Fruit fly (Drosophila melanogaster) S2 (cell line): ENCODE measurements around the gene Pif1A.

Source experiments
- CG8478 ChIP-seq: fragments of >200 bp; optimal IDR thresholded peaks from 2 replicates; lab custom pipeline; 2018
- CTCF ChIP-seq, 2 experiments: fragments of >200 bp; optimal IDR thresholded peaks; 2 replicates each; lab custom pipeline; 2018

Gene Pif1A

dm6 chr3R:8769094-8769493 is 31.9 kb downstream of the Pif1A start, which contains the start of gene CG8236:
TSS of gene CG8236 (plus strand) at chr3R:8769394.
- TF ChIP-seq CTCF (optimal IDR thresholded peaks at IDR 0.05; lab: Kevin White, UChicago) (no peak), CG8478 (no peak)

DNA sequence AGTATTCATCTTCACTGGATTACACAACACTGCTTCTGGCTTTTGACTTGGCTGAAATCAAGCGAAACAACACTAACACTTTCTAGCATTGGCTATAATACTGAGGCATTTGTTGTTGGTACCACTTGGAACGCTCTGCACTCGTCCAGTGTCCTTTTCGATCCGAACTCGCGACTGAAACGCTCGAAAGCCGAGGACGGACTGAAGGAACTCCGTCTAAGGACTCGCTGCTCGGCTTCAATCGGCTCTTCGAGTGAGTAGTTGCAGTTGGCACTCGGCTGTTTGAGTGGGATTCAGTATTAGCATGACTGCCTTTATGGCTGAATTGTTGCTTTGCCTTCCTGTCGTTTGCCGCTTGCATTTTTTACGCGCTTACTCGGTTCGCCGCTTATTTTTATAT is 33.0 kb downstream of the Pif1A start, which contains the start of the genes CG34135 and CG11768:
Gene CG34135 (minus strand): TSS at position 194 of the 400 bp plus-strand sequence.
Gene CG11768 (minus strand): TSS at position 203 of the 400 bp plus-strand sequence.
- TF ChIP-seq CG8478 = no peak
- no peak for TF ChIP-seq CTCF (optimal IDR thresholded peaks at IDR 0.05; lab: Kevin White, UChicago)

DNA sequence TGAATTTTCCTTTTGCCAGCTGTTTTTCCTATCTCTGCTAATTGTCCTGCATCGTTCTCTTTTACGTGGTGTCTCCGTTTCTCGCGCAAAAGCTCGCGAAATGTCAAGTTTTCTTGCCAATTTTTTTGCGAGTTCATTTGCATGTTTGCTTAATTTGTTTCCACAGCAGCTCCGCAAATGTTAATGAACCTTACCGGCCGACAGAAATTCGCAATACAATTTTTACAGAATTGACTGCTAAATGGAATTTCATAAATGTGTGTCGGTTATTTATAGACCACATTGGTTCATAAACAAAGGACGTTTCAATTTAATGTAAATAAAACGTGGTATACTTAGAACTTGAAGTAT is 52.2 kb downstream of the Pif1A start:
- no peak for TF ChIP-seq CTCF (optimal IDR thresholded peaks at IDR 0.05; lab: Kevin White, UChicago)

DNA sequence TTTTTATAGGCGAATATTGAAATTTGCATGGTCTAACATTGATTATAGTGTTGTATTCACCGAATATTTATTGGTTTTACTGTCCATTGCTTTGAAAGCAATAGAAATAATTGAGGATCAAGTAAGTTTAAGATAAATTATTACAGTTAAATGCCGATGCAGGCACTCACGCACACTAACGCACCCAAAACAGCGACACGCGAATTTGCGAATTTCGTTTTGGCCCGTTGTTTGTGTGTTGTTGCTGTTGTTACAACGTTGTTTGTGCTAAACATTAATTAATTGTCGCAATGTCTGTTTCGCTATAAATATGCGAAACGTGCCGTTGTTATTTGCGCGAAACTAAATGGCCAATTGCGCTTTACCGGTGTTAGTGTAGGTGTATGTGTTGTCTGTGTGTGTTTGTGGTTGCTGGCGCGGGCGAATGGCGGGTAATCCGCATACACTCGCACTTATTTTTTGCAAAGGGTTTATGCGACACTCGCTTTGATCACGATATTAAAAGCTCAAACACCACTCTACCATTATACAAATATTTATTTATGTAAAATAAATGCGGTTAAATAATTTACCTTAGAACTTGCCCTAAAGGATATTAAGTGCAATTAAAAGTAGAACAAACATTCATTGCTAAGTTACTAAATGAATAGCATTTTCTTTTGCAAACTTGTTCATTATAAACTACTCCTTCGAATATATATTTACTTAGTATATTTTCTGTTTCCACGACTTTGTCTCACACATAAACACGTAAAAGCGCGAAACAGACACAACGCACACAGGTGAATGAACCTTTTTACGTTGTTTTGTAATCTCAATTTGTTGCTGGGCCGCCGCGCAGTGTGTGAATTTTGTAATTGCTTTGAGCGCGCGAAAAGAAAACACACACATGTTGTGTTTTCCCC is 52.9 kb downstream of the Pif1A start:
- TF ChIP-seq CTCF (optimal IDR thresholded peaks at IDR 0.05; lab: Kevin White, UChicago) (no peak), CG8478 (no peak)

DNA sequence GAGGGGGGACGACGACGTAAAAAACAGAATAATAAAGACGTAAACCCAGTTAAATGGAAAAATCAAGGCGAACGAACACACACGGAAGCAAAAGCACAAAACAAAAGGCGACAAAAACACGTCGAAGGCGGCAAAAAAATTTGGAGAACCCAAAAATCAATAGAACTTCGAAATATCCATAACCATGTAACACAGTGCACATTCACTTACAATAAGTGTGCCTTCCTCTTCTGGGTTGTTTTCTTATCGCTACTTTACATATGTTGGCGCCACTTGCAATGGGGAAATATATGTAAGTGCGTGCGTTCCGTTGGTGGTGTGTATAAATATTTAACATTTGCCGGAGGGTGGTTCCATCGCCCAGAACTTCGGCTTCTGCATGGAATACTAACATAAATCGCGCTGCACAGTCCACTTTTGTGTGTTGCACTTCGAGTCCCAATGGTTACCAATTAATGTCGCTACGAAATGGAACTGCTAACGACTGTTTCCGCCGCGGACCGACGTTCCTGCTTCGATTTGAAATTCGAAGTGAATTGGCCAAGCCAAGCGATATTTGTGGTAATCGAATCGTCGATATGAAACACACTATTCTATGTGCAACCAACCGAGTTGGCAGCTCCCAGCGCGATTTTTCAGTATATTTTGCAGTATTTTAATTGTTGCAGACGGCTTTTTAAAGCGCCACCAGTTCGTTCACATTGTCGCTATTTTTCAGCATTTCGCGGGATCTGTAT is 53.7 kb downstream of the Pif1A start, which contains the start of the genes CG9801 and Nasp:
Gene CG9801 (minus strand): TSS at position 542 of the 737 bp plus-strand sequence.
Gene Nasp (plus strand): TSS at position 665 of the 737 bp plus-strand sequence.
- TF ChIP-seq CG8478 (no peak), CTCF (optimal IDR thresholded peaks at IDR 0.05; lab: Kevin White, UChicago) (peak; percentile 45 to 51)

DNA sequence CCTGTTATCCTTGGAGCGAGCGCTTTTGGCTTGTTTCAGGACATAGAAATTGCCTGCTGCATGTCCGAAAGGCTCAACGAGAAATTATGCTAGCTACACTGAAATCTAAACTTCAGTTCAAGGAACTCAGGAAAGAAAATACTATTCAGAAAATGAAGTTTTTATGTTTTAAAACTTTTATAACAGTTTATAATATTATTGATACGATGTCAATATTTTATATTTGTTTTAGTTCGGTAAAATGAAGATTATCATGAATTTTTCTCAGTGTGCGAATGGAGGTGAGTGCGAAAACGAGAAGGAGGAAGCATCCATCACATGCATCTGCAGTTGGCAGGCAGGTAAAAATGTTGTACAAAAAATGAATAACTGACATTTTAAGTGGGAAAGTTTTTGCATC is 54.6 kb downstream of the Pif1A start:
- TF ChIP-seq CG8478 (no peak), CTCF (optimal IDR thresholded peaks at IDR 0.05; lab: Kevin White, UChicago) (no peak)

- no peak for TF ChIP-seq CG8478
- TF ChIP-seq CTCF (optimal IDR thresholded peaks at IDR 0.05; lab: Kevin White, UChicago) = no peak
Observed at dm6 chr3R:8744198-8744597, 56.8 kb downstream of the Pif1A start.

- TF ChIP-seq CTCF (optimal IDR thresholded peaks at IDR 0.05; lab: Kevin White, UChicago) (no peak), CG8478 (no peak)
Observed at dm6 chr3R:8742661-8743060, 58.3 kb downstream of the Pif1A start.

- no peak for TF ChIP-seq CG8478
- no peak for TF ChIP-seq CTCF (optimal IDR thresholded peaks at IDR 0.05; lab: Kevin White, UChicago)
Observed at dm6 chr3R:8741941-8742340, 59.0 kb downstream of the Pif1A start.

dm6 chr3R:8741248-8741647 is 59.7 kb downstream of the Pif1A start:
- TF ChIP-seq CG8478 (no peak), CTCF (optimal IDR thresholded peaks at IDR 0.05; lab: Kevin White, UChicago) (no peak)

dm6 chr3R:8740118-8740517 is 60.9 kb downstream of the Pif1A start:
- TF ChIP-seq CTCF (optimal IDR thresholded peaks at IDR 0.05; lab: Kevin White, UChicago) = no peak
- no peak for TF ChIP-seq CG8478

DNA sequence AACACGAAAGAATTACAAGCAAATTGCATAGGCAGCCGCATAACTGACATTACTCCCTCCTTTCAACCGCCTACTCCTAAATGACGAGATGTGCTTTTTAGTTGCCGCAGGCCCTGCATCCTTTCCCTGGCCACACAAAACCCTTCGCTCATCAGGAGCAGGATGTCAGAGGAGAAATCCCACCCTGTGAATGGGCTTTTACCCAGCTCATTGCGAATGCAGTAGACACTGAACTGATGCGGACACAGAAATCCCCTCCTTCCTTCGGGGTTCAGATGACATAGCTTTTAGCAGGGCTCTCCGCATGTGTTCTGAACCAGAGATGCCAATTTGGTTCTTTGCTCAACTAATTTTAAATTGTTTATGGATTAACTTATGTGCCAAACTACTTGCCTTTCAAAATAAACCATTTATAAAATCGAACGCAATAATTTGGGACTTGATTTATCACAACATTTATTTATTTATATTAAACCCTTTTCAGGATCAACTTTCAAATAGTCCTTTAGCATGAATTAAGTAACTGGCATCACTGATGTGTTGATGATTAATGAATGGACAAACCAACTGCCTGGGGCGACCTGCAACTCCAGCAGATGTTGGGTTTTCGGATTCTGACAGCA is 61.7 kb downstream of the Pif1A start:
- no peak for TF ChIP-seq CTCF (optimal IDR thresholded peaks at IDR 0.05; lab: Kevin White, UChicago)
- no peak for TF ChIP-seq CG8478

DNA sequence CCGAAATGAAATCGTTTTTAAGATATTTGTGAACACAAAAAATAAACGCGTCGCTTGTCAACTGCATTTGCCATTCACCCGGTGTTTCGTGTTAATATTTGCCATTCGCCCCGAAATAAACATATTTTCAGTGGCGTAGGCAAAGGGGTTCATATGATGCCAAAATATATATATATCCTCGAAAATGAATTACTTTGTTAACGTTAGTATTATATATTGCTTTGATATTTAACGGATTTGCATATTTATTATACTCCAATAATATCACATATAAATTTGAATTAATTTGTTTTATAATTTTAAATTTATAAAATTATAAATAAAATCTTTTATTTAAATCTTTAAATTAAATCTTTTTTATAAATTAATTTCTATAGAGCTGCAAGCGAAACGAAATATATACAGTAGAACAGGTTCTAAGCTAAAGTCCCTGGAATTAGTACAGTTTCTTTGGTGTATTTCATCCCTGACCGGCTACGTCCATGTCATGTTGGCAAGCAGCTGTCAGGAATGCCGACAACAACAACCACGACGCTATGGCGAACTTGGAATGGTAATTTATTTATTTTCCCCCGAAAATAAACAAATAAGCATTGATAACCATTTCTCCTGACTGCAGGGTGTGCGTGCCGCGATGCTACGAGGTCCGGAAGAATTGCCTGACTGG is 69.2 kb downstream of the Pif1A start, which contains the start of the genes M1BP and CG8202:
Gene M1BP (minus strand): TSS at position 102 of the 667 bp plus-strand sequence.
Gene CG8202 (plus strand): TSS at position 495 of the 667 bp plus-strand sequence.
- TF ChIP-seq CTCF (optimal IDR thresholded peaks at IDR 0.05; lab: Kevin White, UChicago) = no peak
- no peak for TF ChIP-seq CG8478

DNA sequence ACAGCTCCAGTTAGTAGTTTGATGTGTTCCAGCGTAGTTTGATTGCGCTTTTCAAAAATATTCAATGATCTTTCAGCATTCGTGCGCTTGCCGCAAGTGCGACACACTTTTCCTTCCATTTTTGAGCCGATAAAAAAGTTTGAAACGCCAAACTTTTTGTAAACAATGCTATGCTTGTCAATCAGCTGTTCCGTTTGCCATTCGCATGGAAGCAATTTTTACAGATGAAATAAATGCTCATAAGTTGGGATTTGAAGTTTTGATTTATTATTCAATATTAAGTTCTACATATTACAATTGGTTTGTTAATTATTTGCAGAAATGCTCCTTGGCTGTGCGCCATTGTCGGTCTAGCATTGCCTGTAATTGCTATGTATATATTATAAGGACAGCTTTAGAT is 71.4 kb downstream of the Pif1A start, which contains the start of gene ranshi:
Gene ranshi (minus strand): TSS at position 152 of the 400 bp plus-strand sequence.
- TF ChIP-seq CTCF (optimal IDR thresholded peaks at IDR 0.05; lab: Kevin White, UChicago) = no peak
- TF ChIP-seq CG8478 = no peak

- TF ChIP-seq CTCF (optimal IDR thresholded peaks at IDR 0.05; lab: Kevin White, UChicago) (no peak), CG8478 (no peak)
Observed at dm6 chr3R:8726632-8727031, 74.3 kb downstream of the Pif1A start, which contains the start of gene CG8159. TSS of gene CG8159 (plus strand) at chr3R:8726854.
